Worm (Caenorhabditis elegans) whole organism, late embryonic: ENCODE measurements around the gene fbxc-33.

Experiments used
- C38D4.7 ChIP-seq: fragments of 200-800 bp; sonication (Bioruptor generic); optimal IDR thresholded peaks from 2 replicates; lab custom pipeline; 2018; ENCODE audit warnings: mild to moderate bottlenecking, missing genetic modification characterization, moderate library complexity, missing compliant biosample characterization
- F13H6.1 ChIP-seq: sonication (generic microtip); optimal IDR thresholded peaks from 2 replicates; lab custom pipeline; 2016; ENCODE audit warnings: missing genetic modification characterization, missing compliant biosample characterization
- K02D7.2 ChIP-seq: sonication (generic microtip); optimal IDR thresholded peaks from 2 replicates; lab custom pipeline; 2017; ENCODE audit warnings: mild to moderate bottlenecking, missing genetic modification characterization, missing compliant biosample characterization
- Y22D7AL.16 ChIP-seq: sonication (generic microtip); optimal IDR thresholded peaks from 2 replicates; lab custom pipeline; 2016; ENCODE audit warnings: missing genetic modification characterization, missing compliant biosample characterization
- ahr-1 ChIP-seq: sonication (generic microtip); optimal IDR thresholded peaks from 2 replicates; lab custom pipeline; 2016; ENCODE audit warnings: missing genetic modification characterization, missing compliant biosample characterization
- ceh-18 ChIP-seq: sonication (generic microtip); optimal IDR thresholded peaks from 2 replicates; lab custom pipeline; 2016; ENCODE audit warnings: missing genetic modification characterization, missing compliant biosample characterization
- ceh-24 ChIP-seq: sonication (generic microtip); optimal IDR thresholded peaks from 2 replicates; lab custom pipeline; 2016; ENCODE audit warnings: mild to moderate bottlenecking, missing genetic modification characterization, missing compliant biosample characterization
- ceh-34 ChIP-seq: sonication (generic microtip); optimal IDR thresholded peaks from 2 replicates; lab custom pipeline; 2016; ENCODE audit warnings: mild to moderate bottlenecking, missing genetic modification characterization, missing compliant biosample characterization
- ceh-45 ChIP-seq: fragments of 200-800 bp; sonication (Bioruptor generic); IDR thresholded peaks from 2 replicates; pipeline ENCODE4 v1.3.6; 2022; ENCODE audit warnings: missing genetic modification reagents, missing genetic modification characterization, missing compliant biosample characterization
- che-1 ChIP-seq: sonication (generic microtip); optimal IDR thresholded peaks from 2 replicates; lab custom pipeline; 2016; ENCODE audit warnings: mild to moderate bottlenecking, missing genetic modification characterization, missing compliant biosample characterization
- dmd-4 ChIP-seq: sonication (generic microtip); optimal IDR thresholded peaks from 2 replicates; lab custom pipeline; 2016; ENCODE audit warnings: borderline replicate concordance, missing genetic modification characterization, missing compliant biosample characterization
- dve-1 ChIP-seq: sonication (generic microtip); optimal IDR thresholded peaks from 2 replicates; lab custom pipeline; 2017; ENCODE audit warnings: antibody characterized with exemption, mild to moderate bottlenecking, missing genetic modification characterization, missing compliant biosample characterization
- elt-2 ChIP-seq: sonication (generic microtip); optimal IDR thresholded peaks from 2 replicates; lab custom pipeline; 2016; ENCODE audit warnings: missing genetic modification reagents, missing genetic modification characterization, missing compliant biosample characterization
- ets-4 ChIP-seq: sonication (generic microtip); optimal IDR thresholded peaks from 2 replicates; lab custom pipeline; 2016; ENCODE audit warnings: missing genetic modification characterization, missing compliant biosample characterization
- eyg-1 ChIP-seq: sonication (generic microtip); optimal IDR thresholded peaks from 2 replicates; lab custom pipeline; 2016; ENCODE audit warnings: missing genotype, missing genetic modification characterization, missing compliant biosample characterization
- fkh-10 ChIP-seq: fragments of 150-350 bp; optimal IDR thresholded peaks from 2 replicates; lab custom pipeline; 2014; ENCODE audit warnings: missing biosample characterization, missing genetic modification reagents, missing genetic modification characterization
- fkh-6 ChIP-seq: sonication (generic microtip); optimal IDR thresholded peaks from 2 replicates; lab custom pipeline; 2016; ENCODE audit warnings: missing genetic modification characterization, missing compliant biosample characterization
- gmeb-2 ChIP-seq: sonication (generic microtip); optimal IDR thresholded peaks from 2 replicates; lab custom pipeline; 2016; ENCODE audit warnings: missing genetic modification characterization, inconsistent platforms, missing compliant biosample characterization
- hlh-30 ChIP-seq: sonication (generic microtip); optimal IDR thresholded peaks from 2 replicates; lab custom pipeline; 2017; ENCODE audit warnings: antibody characterized with exemption, missing genetic modification characterization, missing compliant biosample characterization; ENCODE audit not compliant: insufficient read depth
- lin-11 ChIP-seq: fragments of 200-800 bp; sonication (Bioruptor generic); optimal IDR thresholded peaks from 2 replicates; lab custom pipeline; 2018; ENCODE audit warnings: mild to moderate bottlenecking, missing genetic modification characterization, missing compliant biosample characterization
- madf-2 ChIP-seq: sonication (generic microtip); optimal IDR thresholded peaks from 2 replicates; lab custom pipeline; 2017; ENCODE audit warnings: missing genetic modification characterization, missing compliant biosample characterization
- mec-3 ChIP-seq: sonication (generic microtip); optimal IDR thresholded peaks from 2 replicates; lab custom pipeline; 2016; ENCODE audit warnings: borderline replicate concordance, missing genetic modification characterization, missing compliant biosample characterization
- nhr-11 ChIP-seq: fragments of 150-350 bp; optimal IDR thresholded peaks from 2 replicates; lab custom pipeline; 2014; ENCODE audit warnings: missing biosample characterization, missing genetic modification characterization
- odd-2 ChIP-seq: sonication (generic microtip); optimal IDR thresholded peaks from 2 replicates; lab custom pipeline; 2017; ENCODE audit warnings: antibody characterized with exemption, mild to moderate bottlenecking, missing genetic modification characterization, missing compliant biosample characterization
- pag-3 ChIP-seq: sonication (generic microtip); optimal IDR thresholded peaks from 2 replicates; lab custom pipeline; 2016; ENCODE audit warnings: missing compliant biosample characterization, missing genetic modification characterization, borderline replicate concordance
- pha-2 ChIP-seq: sonication (generic microtip); optimal IDR thresholded peaks from 2 replicates; lab custom pipeline; 2017; ENCODE audit warnings: mild to moderate bottlenecking, missing genetic modification characterization, missing compliant biosample characterization
- pha-4 ChIP-seq: fragments of 150-350 bp; optimal IDR thresholded peaks from 2 replicates; lab custom pipeline; 2018; ENCODE audit warnings: missing biosample characterization, missing genetic modification reagents, missing genetic modification characterization
- pqm-1 ChIP-seq: sonication (generic microtip); optimal IDR thresholded peaks from 2 replicates; lab custom pipeline; 2016; ENCODE audit warnings: missing genetic modification characterization, missing compliant biosample characterization
- pros-1 ChIP-seq: fragments of 150-350 bp; optimal IDR thresholded peaks from 2 replicates; lab custom pipeline; 2014; ENCODE audit warnings: missing biosample characterization, missing genetic modification reagents, missing genetic modification characterization
- ref-2 ChIP-seq: sonication (generic microtip); optimal IDR thresholded peaks from 2 replicates; lab custom pipeline; 2016; ENCODE audit warnings: missing genetic modification characterization, missing compliant biosample characterization
- sox-2 ChIP-seq: fragments of 200-800 bp; sonication (Bioruptor generic); IDR thresholded peaks from 2 replicates; pipeline ENCODE4 v1.3.6; 2022; ENCODE audit warnings: missing genetic modification reagents, missing genetic modification characterization, missing compliant biosample characterization
- tbx-2 ChIP-seq: sonication (generic microtip); optimal IDR thresholded peaks from 2 replicates; lab custom pipeline; 2016; ENCODE audit warnings: missing genetic modification characterization, missing compliant biosample characterization
- ttx-3 ChIP-seq: sonication (generic microtip); optimal IDR thresholded peaks from 2 replicates; lab custom pipeline; 2016; ENCODE audit warnings: missing genetic modification reagents, missing genetic modification characterization, missing compliant biosample characterization
- unc-42 ChIP-seq: sonication (generic microtip); optimal IDR thresholded peaks from 2 replicates; lab custom pipeline; 2016; ENCODE audit warnings: missing genotype, missing genetic modification characterization, missing compliant biosample characterization
- zip-5 ChIP-seq: sonication (generic microtip); optimal IDR thresholded peaks from 2 replicates; lab custom pipeline; 2016; ENCODE audit warnings: missing genetic modification characterization, missing compliant biosample characterization

Gene fbxc-33

ce11 chrII:905335-905734, 8.1 kb upstream of the fbxc-33 start:
- TF ChIP-seq ceh-24 (no peak), madf-2 (tag; lab: Kevin White, UChicago) (no peak), mec-3 (tag; lab: Kevin White, UChicago) (no peak), pha-4 (tag; lab: Kevin White, UChicago) (no peak), F13H6.1 (tag; lab: Kevin White, UChicago) (no peak), odd-2 (tag; lab: Kevin White, UChicago) (no peak), gmeb-2 (tag; lab: Kevin White, UChicago) (no peak), ahr-1 (no peak), sox-2 (GFP tag; lab: Robert Waterston, UW) (no peak)

- TF ChIP-seq nhr-11 (tag; lab: Kevin White, UChicago) (no peak), ref-2 (tag; lab: Kevin White, UChicago) (no peak), hlh-30 (no peak), pros-1 (tag; lab: Kevin White, UChicago) (no peak), dmd-4 (tag; lab: Kevin White, UChicago) (no peak), K02D7.2 (tag; lab: Kevin White, UChicago) (no peak), che-1 (tag; lab: Kevin White, UChicago) (no peak), fkh-6 (tag; lab: Kevin White, UChicago) (no peak), dve-1 (no peak)
- TF ChIP-seq, all 69 proteins: peak for 0
Measured at ce11 chrII:909554-909953, 3.9 kb upstream of the fbxc-33 start, which contains the start of the genes fbxc-24 and fbxc-27. Gene fbxc-24, minus strand, starts transcription at chrII:909654. Gene fbxc-27, plus strand, starts transcription at chrII:909769.

ce11 chrII:911680-912079, 1.8 kb upstream of the fbxc-33 start, which contains the start of gene fbxc-31:
Gene fbxc-31, plus strand, starts transcription at chrII:911980.
- TF ChIP-seq lin-11 (tag; lab: Kevin White, UChicago) (no peak), fkh-6 (tag; lab: Kevin White, UChicago) (no peak), ceh-34 (tag; lab: Kevin White, UChicago) (no peak), hlh-30 (no peak), zip-5 (tag; lab: Kevin White, UChicago) (no peak), odd-2 (tag; lab: Kevin White, UChicago) (no peak), C38D4.7 (GFP tag; lab: Kevin White, UChicago) (no peak), ceh-45 (GFP tag; lab: Robert Waterston, UW) (no peak), eyg-1 (tag; lab: Kevin White, UChicago) (no peak)

ce11 chrII:915206-915605, 1.7 kb downstream of the fbxc-33 start:
- no peak for TF ChIP-seq ets-4 (tag; lab: Kevin White, UChicago)
- no peak for TF ChIP-seq unc-42 (tag; lab: Kevin White, UChicago)
- no peak for TF ChIP-seq ceh-24
- TF ChIP-seq pqm-1 (tag; lab: Kevin White, UChicago) = peak; percentile 70
- TF ChIP-seq ceh-18 (tag; lab: Kevin White, UChicago) = no peak
- TF ChIP-seq elt-2 = peak; percentile 100
- no peak for TF ChIP-seq ttx-3 (tag; lab: Kevin White, UChicago)
- TF ChIP-seq dve-1 = peak; percentile 41
- TF ChIP-seq zip-5 (tag; lab: Kevin White, UChicago) = no peak
- no peak for TF ChIP-seq ref-2 (tag; lab: Kevin White, UChicago)
- TF ChIP-seq eyg-1 (tag; lab: Kevin White, UChicago) = no peak
- no peak for TF ChIP-seq pag-3 (tag; lab: Kevin White, UChicago)
- TF ChIP-seq Y22D7AL.16 = no peak
- no peak for TF ChIP-seq pha-2
- no peak for TF ChIP-seq hlh-30
- TF ChIP-seq fkh-10 = no peak
- TF ChIP-seq tbx-2 (tag; lab: Kevin White, UChicago) = no peak
- no peak for TF ChIP-seq mec-3 (tag; lab: Kevin White, UChicago)
